Worm (Caenorhabditis elegans) whole organism, L1 larva: Measurements from ENCODE around the gene C05C12.1.

Experiments used
- C04F5.9 ChIP-seq: sonication (generic microtip); optimal IDR thresholded peaks from 2 replicates; lab custom pipeline; 2016; ENCODE audit warnings: missing genetic modification characterization, missing compliant biosample characterization
- C16A3.4 ChIP-seq: fragments of 150-350 bp; optimal IDR thresholded peaks from 2 replicates; lab custom pipeline; 2014; ENCODE audit warnings: missing biosample characterization, missing genetic modification characterization
- C34B4.2 ChIP-seq: sonication (generic microtip); optimal IDR thresholded peaks from 2 replicates; lab custom pipeline; 2017; ENCODE audit warnings: mild to moderate bottlenecking, missing genetic modification characterization, missing compliant biosample characterization
- F16B12.6 ChIP-seq: fragments of 150-350 bp; optimal IDR thresholded peaks from 2 replicates; lab custom pipeline; 2014; ENCODE audit warnings: missing biosample characterization, missing genetic modification characterization
- aha-1 ChIP-seq: fragments of 150-350 bp; optimal IDR thresholded peaks from 2 replicates; lab custom pipeline; 2014; ENCODE audit warnings: missing biosample characterization, missing genetic modification characterization
- aly-2 ChIP-seq: fragments of 150-350 bp; optimal IDR thresholded peaks from 2 replicates; lab custom pipeline; 2014; ENCODE audit warnings: missing biosample characterization, missing genetic modification characterization
- ama-1 ChIP-seq: fragments of 150-350 bp; optimal IDR thresholded peaks from 2 replicates; lab custom pipeline; 2014
- ceh-63 ChIP-seq: fragments of 200-800 bp; sonication (Bioruptor generic); optimal IDR thresholded peaks from 2 replicates; lab custom pipeline; 2018; ENCODE audit warnings: mild to moderate bottlenecking, missing genetic modification characterization, missing compliant biosample characterization
- ceh-88 ChIP-seq: fragments of 200-800 bp; sonication (Bioruptor generic); IDR thresholded peaks from 2 replicates; pipeline ENCODE4 v1.3.6; 2022; ENCODE audit warnings: missing genetic modification characterization, missing compliant biosample characterization
- dsc-1 ChIP-seq: sonication (generic microtip); optimal IDR thresholded peaks from 2 replicates; lab custom pipeline; 2016; ENCODE audit warnings: mild to moderate bottlenecking, missing genetic modification characterization, missing compliant biosample characterization
- efl-1 ChIP-seq, 4 experiments: fragments of 150-350 bp; optimal IDR thresholded peaks in 3 of 4; peaks in 1 of 4; 1 replicate in 1 of 4; 2 replicates in 3 of 4; lab custom pipeline; 2014; ENCODE audit warnings: missing biosample characterization in 2 of 4, missing genetic modification characterization in 2 of 4, missing genetic modification reagents in 2 of 4
- efl-3 ChIP-seq: fragments of 200-800 bp; sonication (Bioruptor generic); optimal IDR thresholded peaks from 2 replicates; lab custom pipeline; 2018; ENCODE audit warnings: mild to moderate bottlenecking, missing genetic modification characterization, missing compliant biosample characterization
- elt-2 ChIP-seq: sonication (generic microtip); optimal IDR thresholded peaks from 2 replicates; lab custom pipeline; 2016; ENCODE audit warnings: missing genetic modification characterization, mild to moderate bottlenecking, inconsistent platforms, missing compliant biosample characterization, missing genetic modification reagents
- fkh-10 ChIP-seq: sonication (generic microtip); optimal IDR thresholded peaks from 2 replicates; lab custom pipeline; 2017; ENCODE audit warnings: missing biosample characterization, missing genetic modification reagents, missing genetic modification characterization
- hpl-2 ChIP-seq: fragments of 150-350 bp; optimal IDR thresholded peaks from 2 replicates; lab custom pipeline; 2014; ENCODE audit warnings: missing biosample characterization, missing genetic modification reagents, missing genetic modification characterization
- jun-1 ChIP-seq: fragments of 150-350 bp; optimal IDR thresholded peaks from 2 replicates; lab custom pipeline; 2014; ENCODE audit warnings: missing biosample characterization, missing genetic modification reagents, missing genetic modification characterization
- lin-14 ChIP-seq: fragments of 200-800 bp; sonication (Bioruptor generic); optimal IDR thresholded peaks from 2 replicates; lab custom pipeline; 2018; ENCODE audit warnings: mild to moderate bottlenecking, missing genetic modification characterization, moderate library complexity, missing compliant biosample characterization
- lin-15B ChIP-seq: fragments of 150-350 bp; sonication (generic microtip); optimal IDR thresholded peaks from 3 replicates; lab custom pipeline; 2014; ENCODE audit warnings: missing biosample characterization, missing genetic modification characterization
- lin-35 ChIP-seq, 2 experiments: fragments of 150-350 bp; optimal IDR thresholded peaks; 2 replicates each; lab custom pipeline; 2014; ENCODE audit warnings: missing biosample characterization in 2 of 2, missing genetic modification characterization in 2 of 2, missing genetic modification reagents in 2 of 2
- lir-3 ChIP-seq: sonication (generic microtip); optimal IDR thresholded peaks from 2 replicates; lab custom pipeline; 2016; ENCODE audit warnings: mild to moderate bottlenecking, missing genetic modification characterization, moderate library complexity, missing compliant biosample characterization; ENCODE audit not compliant: poor library complexity
- mdl-1 ChIP-seq, 2 experiments: fragments of 150-350 bp; optimal IDR thresholded peaks; 2 replicates each; lab custom pipeline; 2014 to 2017; ENCODE audit warnings: missing biosample characterization in 2 of 2, missing genetic modification characterization in 2 of 2, inconsistent platforms in 1 of 2
- nhr-12 ChIP-seq: sonication (generic microtip); optimal IDR thresholded peaks from 2 replicates; lab custom pipeline; 2017; ENCODE audit warnings: missing biosample characterization, missing genetic modification characterization
- nhr-19 ChIP-seq: fragments of 200-800 bp; sonication (Bioruptor generic); conservative IDR thresholded peaks from 2 replicates; pipeline ENCODE4 v1.3.6; 2022; ENCODE audit warnings: missing genetic modification characterization, missing compliant biosample characterization
- nhr-20 ChIP-seq: sonication (generic microtip); optimal IDR thresholded peaks from 2 replicates; lab custom pipeline; 2016; ENCODE audit warnings: mild to moderate bottlenecking, missing genetic modification characterization, missing compliant biosample characterization
- nhr-28 ChIP-seq: fragments of 150-350 bp; optimal IDR thresholded peaks from 2 replicates; lab custom pipeline; 2014; ENCODE audit warnings: missing biosample characterization, missing genetic modification characterization
- pag-3 ChIP-seq: sonication (generic microtip); optimal IDR thresholded peaks from 2 replicates; lab custom pipeline; 2017; ENCODE audit warnings: missing genetic modification characterization, mild to moderate bottlenecking, missing compliant biosample characterization, antibody characterized with exemption, borderline replicate concordance; ENCODE audit not compliant: insufficient read depth
- pax-3 ChIP-seq: fragments of 200-800 bp; sonication (Bioruptor generic); optimal IDR thresholded peaks from 2 replicates; lab custom pipeline; 2018; ENCODE audit warnings: mild to moderate bottlenecking, missing genetic modification characterization, moderate library complexity, missing compliant biosample characterization
- pqm-1 ChIP-seq: sonication (generic microtip); optimal IDR thresholded peaks from 3 replicates; lab custom pipeline; 2017; ENCODE audit warnings: missing biosample characterization, missing genetic modification characterization
- rnt-1 ChIP-seq: sonication (generic microtip); optimal IDR thresholded peaks from 2 replicates; lab custom pipeline; 2016; ENCODE audit warnings: mild to moderate bottlenecking, missing genetic modification characterization, moderate library complexity, missing compliant biosample characterization
- skn-1 ChIP-seq: fragments of 150-350 bp; optimal IDR thresholded peaks from 2 replicates; lab custom pipeline; 2014; ENCODE audit warnings: missing biosample characterization, missing genetic modification characterization
- sox-4 ChIP-seq: sonication (generic microtip); optimal IDR thresholded peaks from 2 replicates; lab custom pipeline; 2016; ENCODE audit warnings: missing genetic modification characterization, missing compliant biosample characterization
- sup-37 ChIP-seq: fragments of 200-800 bp; sonication (Bioruptor generic); optimal IDR thresholded peaks from 2 replicates; lab custom pipeline; 2018; ENCODE audit warnings: mild to moderate bottlenecking, missing genetic modification characterization, missing compliant biosample characterization
- tlp-1 ChIP-seq: fragments of 150-350 bp; optimal IDR thresholded peaks from 2 replicates; lab custom pipeline; 2014; ENCODE audit warnings: missing biosample characterization, missing genetic modification characterization

C05C12.1 gene

DNA sequence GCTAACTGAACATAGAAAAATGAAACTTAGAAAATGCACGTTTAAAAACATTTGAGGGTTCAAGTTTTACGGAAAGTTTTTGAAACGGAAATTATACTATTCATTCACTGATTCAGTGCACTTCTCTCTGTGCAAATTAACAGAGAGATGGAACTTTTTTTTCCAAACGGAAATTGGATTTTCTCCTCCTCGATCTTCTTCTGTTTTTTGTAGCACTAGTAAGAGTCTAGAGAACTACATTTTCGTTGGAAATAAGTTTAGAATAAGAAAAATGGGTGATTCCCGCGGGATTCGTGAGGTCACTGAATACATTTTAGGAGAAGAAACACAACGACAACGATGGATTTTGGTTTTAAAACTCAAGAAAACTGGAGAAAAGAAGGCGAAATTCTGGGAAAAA, 18.0 kb upstream of the C05C12.1 start:
- TF ChIP-seq nhr-19 (GFP tag; lab: Robert Waterston, UW) (no peak), nhr-20 (tag; lab: Kevin White, UChicago) (no peak), lin-15B (tag; lab: Kevin White, UChicago) (no peak), lin-14 (GFP tag; lab: Kevin White, UChicago) (peak; percentile 49)

ce11 chrIV:11241368-11241767, 12.4 kb upstream of the C05C12.1 start, which contains the start of gene C05C12.6:
TSS of gene C05C12.6 (minus strand) at chrIV:11241468.
- TF ChIP-seq lir-3 (tag; lab: Kevin White, UChicago) (no peak), C34B4.2 (tag; lab: Kevin White, UChicago) (no peak), pqm-1 (tag; lab: Kevin White, UChicago) (no peak), aly-2 (tag; lab: Kevin White, UChicago) (no peak), sox-4 (no peak), ceh-88 (GFP tag; lab: Robert Waterston, UW) (no peak), sup-37 (GFP tag; lab: Kevin White, UChicago) (no peak), aha-1 (tag; lab: Kevin White, UChicago) (no peak), nhr-12 (tag; lab: Kevin White, UChicago) (no peak), mdl-1 (tag; optimal IDR thresholded peaks at IDR 0.05; lab: Kevin White, UChicago) (no peak), skn-1 (tag; lab: Kevin White, UChicago) (no peak), nhr-28 (tag; lab: Kevin White, UChicago) (no peak), C04F5.9 (tag; lab: Kevin White, UChicago) (no peak), jun-1 (tag; lab: Kevin White, UChicago) (no peak), hpl-2 (GFP tag; lab: Kevin White, UChicago) (no peak), tlp-1 (tag; lab: Kevin White, UChicago) (no peak)

ce11 chrIV:11247434-11247833, 6.4 kb upstream of the C05C12.1 start:
- peak; percentile 26 for TF ChIP-seq C16A3.4 (tag; lab: Kevin White, UChicago)
- TF ChIP-seq pag-3 (tag; lab: Kevin White, UChicago) = no peak
- no peak for TF ChIP-seq pax-3 (tag; lab: Kevin White, UChicago)

ce11 chrIV:11248031-11248631, 5.7 kb upstream of the C05C12.1 start, which contains the start of gene C05C12.4:
TSS of gene C05C12.4 (minus strand) at chrIV:11248081.
- TF ChIP-seq elt-2 (tag; lab: Kevin White, UChicago) = peak; percentile 18
- no peak for TF ChIP-seq F16B12.6
- TF ChIP-seq efl-1 (optimal IDR thresholded peaks at IDR 0.05; lab: Kevin White, UChicago) = no peak
- TF ChIP-seq efl-1 (GFP tag; optimal IDR thresholded peaks at IDR 0.05 in 1 of 2; lab: Kevin White, UChicago) = peak in 1 of 2 experiments; percentile 14
- TF ChIP-seq dsc-1 = no peak
- TF ChIP-seq rnt-1 = no peak

DNA sequence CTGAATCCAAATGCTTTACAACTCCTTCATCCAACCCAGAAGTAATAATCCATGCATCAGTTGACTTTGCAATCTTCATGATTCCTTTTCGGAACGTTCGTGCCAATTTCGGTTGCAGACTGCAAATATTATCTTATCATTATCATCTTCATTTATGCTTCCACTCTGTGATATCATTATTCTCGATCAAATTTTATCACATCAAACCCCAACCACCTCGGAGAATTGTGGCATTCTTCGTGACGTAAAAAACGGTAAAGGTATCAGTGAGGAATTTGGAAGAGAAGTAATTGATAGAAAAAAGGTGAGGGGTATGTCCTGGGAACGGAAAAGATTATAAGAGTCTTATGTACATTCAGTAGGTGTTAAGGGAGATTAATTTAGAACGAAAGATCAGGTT, 3.7 kb downstream of the C05C12.1 start:
- TF ChIP-seq elt-2 (tag; lab: Kevin White, UChicago) (peak; percentile 66), tlp-1 (tag; lab: Kevin White, UChicago) (peak; percentile 7), sox-4 (no peak), ceh-63 (GFP tag; lab: Kevin White, UChicago) (no peak), efl-3 (GFP tag; lab: Kevin White, UChicago) (no peak), pqm-1 (tag; lab: Kevin White, UChicago) (peak; percentile 73), fkh-10 (no peak), lin-35 (GFP tag; optimal IDR thresholded peaks at IDR 0.05; lab: Kevin White, UChicago) (no peak), lin-15B (tag; lab: Kevin White, UChicago) (no peak), pag-3 (tag; lab: Kevin White, UChicago) (no peak), ama-1 (lab: Kevin White, UChicago) (no peak), aly-2 (tag; lab: Kevin White, UChicago) (no peak)
